Fruit fly (Drosophila melanogaster): ENCODE measurements around the gene Sos.
A peak's percentile ranks its signal among the peaks of the same experiment; 100 is the strongest.

Sos gene

DNA sequence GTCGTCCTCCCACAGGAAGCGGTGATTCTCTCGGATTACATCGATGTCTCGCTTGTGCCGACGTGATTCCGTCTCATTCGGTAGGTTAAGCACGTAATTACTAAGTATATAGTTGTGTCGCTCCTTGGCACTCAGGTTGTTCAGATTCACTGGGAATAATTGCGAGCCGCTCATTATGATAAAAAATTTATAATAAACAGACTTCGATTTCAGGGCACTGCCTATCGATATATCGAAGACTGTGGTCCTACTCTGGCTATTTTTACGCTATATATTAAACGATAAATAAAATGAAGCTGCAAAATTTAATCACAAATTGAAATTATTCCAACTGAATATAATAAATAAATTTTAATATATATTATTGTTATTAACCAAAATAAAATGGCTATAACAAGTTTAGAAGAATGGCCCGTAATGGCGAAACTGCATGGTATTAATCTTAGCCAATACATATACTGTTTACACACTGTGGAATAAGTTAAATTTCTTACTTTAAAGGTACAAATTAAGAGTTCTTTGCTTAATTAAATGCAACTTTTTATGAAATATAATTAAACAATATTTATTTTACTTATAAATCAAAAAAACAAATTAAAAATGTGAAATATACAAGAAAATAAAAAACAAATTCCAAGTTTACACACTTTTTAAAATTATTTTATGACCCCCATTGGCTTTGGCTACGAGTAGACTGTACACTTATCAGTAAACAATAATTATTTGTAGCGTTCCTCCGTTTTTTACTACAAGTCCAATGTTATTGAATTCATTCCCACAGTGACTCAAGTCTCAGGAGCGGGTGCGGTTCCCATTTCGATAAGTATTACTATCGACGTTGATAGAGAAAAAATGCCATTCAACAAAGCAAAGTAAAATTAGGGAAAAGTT is 30.1 kb upstream of the Sos start, which contains the start of gene Eato:
Eato (plus strand) TSS at position 821 of the 891 bp plus-strand sequence.
- TF ChIP-seq Hnf4 (GFP tag; optimal IDR thresholded peaks at IDR 0.05), result peak; percentile 20
- peak; percentile 9 for TF ChIP-seq br (GFP tag; optimal IDR thresholded peaks at IDR 0.05)
- TF ChIP-seq Hr78 (GFP tag; optimal IDR thresholded peaks at IDR 0.05), result no peak
- TF ChIP-seq brk (GFP tag; optimal IDR thresholded peaks at IDR 0.05), result no peak
- peak; percentile 3 for TF ChIP-seq Hr83 (GFP tag; optimal IDR thresholded peaks at IDR 0.05; ENCODE audit: poor library complexity, severe bottlenecking)
- no peak for TF ChIP-seq CG9705 (GFP tag; optimal IDR thresholded peaks at IDR 0.05)
- no peak for TF ChIP-seq usp (GFP tag; optimal IDR thresholded peaks at IDR 0.05)
- no peak for TF ChIP-seq fru (GFP tag; optimal IDR thresholded peaks at IDR 0.05)
- no peak for TF ChIP-seq lola (GFP tag; optimal IDR thresholded peaks at IDR 0.05)
- no peak for TF ChIP-seq N (GFP tag; optimal IDR thresholded peaks at IDR 0.05)
- peak; percentile 16 for TF ChIP-seq HLH106 (tag; optimal IDR thresholded peaks at IDR 0.05)
- TF ChIP-seq OdsH (GFP tag; optimal IDR thresholded peaks at IDR 0.05), result peak; percentile 17
- no peak for TF ChIP-seq Vsx2 (GFP tag; optimal IDR thresholded peaks at IDR 0.05; ENCODE audit: partially characterized antibody)
- peak; percentile 41 for TF ChIP-seq jim (GFP tag; optimal IDR thresholded peaks at IDR 0.05)
- no peak for TF ChIP-seq Jra (GFP tag; optimal IDR thresholded peaks at IDR 0.05)
- no peak for TF ChIP-seq Dfd (GFP tag; optimal IDR thresholded peaks at IDR 0.05)
- peak; percentile 25 for TF ChIP-seq psq (GFP tag; optimal IDR thresholded peaks at IDR 0.05)
- TF ChIP-seq woc (GFP tag; optimal IDR thresholded peaks at IDR 0.05), result no peak
- TF ChIP-seq dl (GFP tag; optimal IDR thresholded peaks at IDR 0.05; ENCODE audit: insufficient read depth in 1 of 2, partially characterized antibody in 2 of 2), result no peak
- no peak for TF ChIP-seq GATAd (GFP tag; optimal IDR thresholded peaks at IDR 0.05)
- no peak for TF ChIP-seq sage (GFP tag; optimal IDR thresholded peaks at IDR 0.05)
- TF ChIP-seq ey (GFP tag; optimal IDR thresholded peaks at IDR 0.05), result peak; percentile 22
- peak; percentile 45 for TF ChIP-seq rgr (GFP tag; optimal IDR thresholded peaks at IDR 0.05)
- no peak for TF ChIP-seq Sp1 (GFP tag; optimal IDR thresholded peaks at IDR 0.05)
- no peak for TF ChIP-seq tai (GFP tag; optimal IDR thresholded peaks at IDR 0.05)
- peak; percentile 19 for TF ChIP-seq Myc (optimal IDR thresholded peaks at IDR 0.05)
- TF ChIP-seq dsf (GFP tag; optimal IDR thresholded peaks at IDR 0.05; ENCODE audit: borderline replicate concordance), result no peak
- no peak for TF ChIP-seq h (GFP tag; optimal IDR thresholded peaks at IDR 0.05)
- TF ChIP-seq sv (GFP tag; optimal IDR thresholded peaks at IDR 0.05), result no peak
- no peak for TF ChIP-seq Dif (GFP tag; optimal IDR thresholded peaks at IDR 0.05; ENCODE audit: partially characterized antibody)
- no peak for TF ChIP-seq CG32264 (GFP tag; optimal IDR thresholded peaks at IDR 0.05)
- TF ChIP-seq Abd-B (GFP tag; optimal IDR thresholded peaks at IDR 0.05), result no peak
- TF ChIP-seq dmrt93B (GFP tag; optimal IDR thresholded peaks at IDR 0.05), result no peak
- no peak for TF ChIP-seq pan (optimal IDR thresholded peaks at IDR 0.05)
- TF ChIP-seq Rel (GFP tag; optimal IDR thresholded peaks at IDR 0.05), result no peak
- peak; percentile 15 for TF ChIP-seq Rel (tag; optimal IDR thresholded peaks at IDR 0.05)
- no peak for TF ChIP-seq CrebA (GFP tag; optimal IDR thresholded peaks at IDR 0.05; ENCODE audit: borderline replicate concordance)
- TF ChIP-seq foxo (GFP tag; optimal IDR thresholded peaks at IDR 0.05), result peak in 1 of 2 experiments; percentile 53
- no peak for TF ChIP-seq Mio (GFP tag; optimal IDR thresholded peaks at IDR 0.05)

DNA sequence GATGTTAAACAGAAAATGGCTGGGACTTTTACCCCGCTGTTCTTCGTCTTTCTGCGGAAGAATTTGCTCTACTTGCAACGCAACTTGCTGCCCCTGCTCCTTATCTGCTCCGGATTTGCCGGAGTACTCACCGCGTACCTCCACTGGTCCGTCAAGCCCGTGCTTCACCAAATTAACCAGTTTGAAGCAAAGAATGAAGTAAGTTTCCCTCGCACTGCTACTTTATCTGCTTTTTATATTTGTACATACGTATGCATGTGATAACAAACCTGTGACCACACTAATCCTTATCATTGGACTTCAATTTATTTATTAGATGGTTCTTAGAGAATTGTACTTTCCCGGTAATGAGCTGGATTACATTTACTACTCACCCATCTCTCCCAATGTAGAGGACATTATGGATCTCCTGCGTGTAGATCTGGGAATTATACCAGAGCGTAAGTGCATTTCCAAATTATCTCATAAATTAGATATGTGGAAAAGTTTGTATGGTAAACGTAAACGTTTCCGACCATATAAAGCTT is 29.4 kb upstream of the Sos start, which contains the start of gene CG16890:
CG16890 (minus strand) TSS at position 184 of the 527 bp plus-strand sequence.
- TF ChIP-seq lola (GFP tag; optimal IDR thresholded peaks at IDR 0.05), result no peak
- TF ChIP-seq brk (GFP tag; optimal IDR thresholded peaks at IDR 0.05), result no peak
- no peak for TF ChIP-seq HLH106 (tag; optimal IDR thresholded peaks at IDR 0.05)
- no peak for TF ChIP-seq Vsx2 (GFP tag; optimal IDR thresholded peaks at IDR 0.05; ENCODE audit: partially characterized antibody)
- no peak for TF ChIP-seq CrebA (GFP tag; optimal IDR thresholded peaks at IDR 0.05; ENCODE audit: borderline replicate concordance)
- TF ChIP-seq Rel (GFP tag; optimal IDR thresholded peaks at IDR 0.05), result no peak
- peak; percentile 99 for TF ChIP-seq Rel (tag; optimal IDR thresholded peaks at IDR 0.05)
- TF ChIP-seq h (GFP tag; optimal IDR thresholded peaks at IDR 0.05), result peak; percentile 44
- TF ChIP-seq Abd-B (GFP tag; optimal IDR thresholded peaks at IDR 0.05), result no peak
- TF ChIP-seq tai (GFP tag; optimal IDR thresholded peaks at IDR 0.05), result no peak
- no peak for TF ChIP-seq fru (GFP tag; optimal IDR thresholded peaks at IDR 0.05)
